Fruit fly (Drosophila melanogaster) whole organism, pupa: ENCODE measurements around the gene twit.
A peak's percentile ranks its signal among the peaks of the same experiment; 100 is the strongest.

Experiments used
- CG10348 ChIP-seq: fragments of 200-800 bp; sonication (Bioruptor generic); IDR thresholded peaks from 2 replicates; pipeline ENCODE4 v1.3.6; 2022; ENCODE audit warnings: missing biosample characterization, missing genetic modification characterization
- CG12605 ChIP-seq: fragments of 200-800 bp; sonication (Bioruptor generic); IDR thresholded peaks from 2 replicates; pipeline ENCODE4 v1.3.6; 2022; ENCODE audit warnings: missing biosample characterization, missing genetic modification characterization
- CG13204 ChIP-seq: fragments of 200-800 bp; sonication (Bioruptor generic); optimal IDR thresholded peaks from 2 replicates; lab custom pipeline; 2018; ENCODE audit warnings: missing biosample characterization, mild to moderate bottlenecking, missing genetic modification characterization, moderate library complexity
- CG14655 ChIP-seq: fragments of 200-800 bp; sonication (Bioruptor generic); optimal IDR thresholded peaks from 3 replicates; lab custom pipeline; 2017; ENCODE audit warnings: mild to moderate bottlenecking, missing biosample characterization, missing genetic modification reagents, missing genetic modification characterization
- CG15710 ChIP-seq: fragments of 200-800 bp; sonication (Bioruptor generic); optimal IDR thresholded peaks from 2 replicates; lab custom pipeline; 2018; ENCODE audit warnings: missing biosample characterization, mild to moderate bottlenecking, missing genetic modification characterization, moderate library complexity
- CG17806 ChIP-seq: fragments of 200-800 bp; sonication (Bioruptor generic); optimal IDR thresholded peaks from 2 replicates; lab custom pipeline; 2018; ENCODE audit warnings: missing biosample characterization, mild to moderate bottlenecking, missing genetic modification characterization, moderate library complexity
- CG32121 ChIP-seq: fragments of 200-800 bp; sonication (Bioruptor generic); IDR thresholded peaks from 2 replicates; pipeline ENCODE4 v1.3.6; 2022; ENCODE audit warnings: missing biosample characterization, missing genetic modification characterization
- CG34367 ChIP-seq: fragments of 200-800 bp; sonication (Bioruptor generic); optimal IDR thresholded peaks from 2 replicates; lab custom pipeline; 2018; ENCODE audit warnings: missing biosample characterization, mild to moderate bottlenecking, missing genetic modification characterization
- CG8159 ChIP-seq: fragments of 200-800 bp; sonication (Bioruptor generic); optimal IDR thresholded peaks from 3 replicates; lab custom pipeline; 2018; ENCODE audit warnings: missing biosample characterization, mild to moderate bottlenecking, missing genetic modification characterization, moderate library complexity
- CG8301 ChIP-seq: fragments of 200-800 bp; sonication (Bioruptor generic); optimal IDR thresholded peaks from 2 replicates; lab custom pipeline; 2018; ENCODE audit warnings: missing biosample characterization, mild to moderate bottlenecking, missing genetic modification characterization
- CG9948 ChIP-seq: fragments of 200-800 bp; sonication (Bioruptor generic); optimal IDR thresholded peaks from 2 replicates; lab custom pipeline; 2018; ENCODE audit warnings: missing biosample characterization, mild to moderate bottlenecking, missing genetic modification characterization, moderate library complexity
- D1 ChIP-seq: fragments of 200-800 bp; sonication (Bioruptor generic); optimal IDR thresholded peaks from 2 replicates; lab custom pipeline; 2018; ENCODE audit warnings: missing biosample characterization, mild to moderate bottlenecking, missing genetic modification characterization, moderate library complexity
- Ets98B ChIP-seq: fragments of 200-800 bp; sonication (Bioruptor generic); IDR thresholded peaks from 2 replicates; pipeline ENCODE4 v1.3.6; 2022; ENCODE audit warnings: missing biosample characterization, missing genetic modification characterization
- Pif1A ChIP-seq: fragments of 200-800 bp; sonication (Bioruptor generic); optimal IDR thresholded peaks from 3 replicates; lab custom pipeline; 2016; ENCODE audit warnings: missing biosample characterization, missing genetic modification characterization
- Pif1B ChIP-seq: fragments of 200-800 bp; sonication (Bioruptor generic); optimal IDR thresholded peaks from 3 replicates; lab custom pipeline; 2016; ENCODE audit warnings: missing biosample characterization, missing genetic modification characterization
- Snoo ChIP-seq: fragments of 200-800 bp; sonication (Bioruptor generic); optimal IDR thresholded peaks from 3 replicates; lab custom pipeline; 2017; ENCODE audit warnings: missing biosample characterization, mild to moderate bottlenecking, missing genetic modification characterization, inconsistent platforms
- fd96Ca ChIP-seq: fragments of 200-800 bp; sonication (Bioruptor generic); IDR thresholded peaks from 3 replicates; pipeline ENCODE4 v1.3.6; 2022; ENCODE audit warnings: missing biosample characterization, missing genetic modification characterization
- gl ChIP-seq: fragments of 200-800 bp; sonication (Bioruptor generic); optimal IDR thresholded peaks from 2 replicates; lab custom pipeline; 2018; ENCODE audit warnings: missing biosample characterization, mild to moderate bottlenecking, missing genetic modification characterization
- rn ChIP-seq: fragments of 200-800 bp; sonication (Bioruptor generic); IDR thresholded peaks from 2 replicates; pipeline ENCODE4 v1.3.6; 2022; ENCODE audit warnings: missing biosample characterization, missing genetic modification characterization

twit gene

dm6 chr2L:20898478-20899075, 46.2 kb downstream of the twit start:
- peak; percentile 28 for TF ChIP-seq D1 (tag; lab: Kevin White, UChicago)
- TF ChIP-seq rn (GFP tag; lab: Robert Waterston, UW): no peak
- TF ChIP-seq CG8301 (tag; lab: Kevin White, UChicago): no peak
- TF ChIP-seq, all 21 proteins: peak for 1

DNA sequence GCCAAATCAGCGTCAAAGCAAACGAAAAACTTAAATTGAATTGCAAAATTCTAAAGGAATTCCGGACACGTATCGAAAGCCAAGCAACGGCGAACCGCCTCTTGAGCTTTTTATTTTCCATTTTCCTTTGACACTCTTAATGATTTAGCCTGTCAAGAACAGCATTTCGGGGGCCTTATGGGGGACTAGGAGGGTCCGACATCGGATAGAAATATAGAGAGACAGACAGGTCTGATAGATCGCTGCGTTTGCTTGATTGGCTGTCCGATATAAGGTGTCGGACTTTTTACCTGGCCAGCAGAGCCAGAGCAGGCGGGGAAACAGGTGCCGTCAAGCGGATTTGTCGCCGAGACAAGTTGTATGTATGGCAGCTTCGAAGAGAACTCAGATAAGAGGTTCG, 51.9 kb downstream of the twit start:
- TF ChIP-seq CG13204 (no peak), gl (tag; lab: Kevin White, UChicago) (no peak), CG9948 (tag; lab: Kevin White, UChicago) (no peak), CG15710 (tag; lab: Kevin White, UChicago) (no peak), fd96Ca (no peak)

- no peak for TF ChIP-seq Ets98B (GFP tag; lab: Robert Waterston, UW)
- TF ChIP-seq Pif1A (GFP tag; lab: Kevin White, UChicago): no peak
- no peak for TF ChIP-seq CG14655 (GFP tag; lab: Kevin White, UChicago)
- TF ChIP-seq CG32121: no peak
- no peak for TF ChIP-seq CG10348 (GFP tag; lab: Robert Waterston, UW)
- TF ChIP-seq Pif1B: no peak
- TF ChIP-seq CG17806 (tag; lab: Kevin White, UChicago): no peak
- TF ChIP-seq CG34367 (tag; lab: Kevin White, UChicago): no peak
- TF ChIP-seq CG8159: no peak
- no peak for TF ChIP-seq CG9948 (tag; lab: Kevin White, UChicago)
- no peak for TF ChIP-seq CG8301 (tag; lab: Kevin White, UChicago)
- no peak for TF ChIP-seq CG12605
- no peak for TF ChIP-seq fd96Ca
- no peak for TF ChIP-seq gl (tag; lab: Kevin White, UChicago)
- TF ChIP-seq CG13204: no peak
- no peak for TF ChIP-seq D1 (tag; lab: Kevin White, UChicago)
- TF ChIP-seq Snoo (tag; lab: Kevin White, UChicago): no peak
Observed at dm6 chr2L:20905025-20905424, 52.6 kb downstream of the twit start.
